Fruit fly (Drosophila melanogaster) whole organism, wandering third instar larva: ENCODE results near the gene MCTS1.

Experiments used
- Abd-B ChIP-seq: fragments of >200 bp; optimal IDR thresholded peaks from 2 replicates; lab custom pipeline; 2017; ENCODE audit warnings: missing biosample characterization, missing genetic modification characterization
- CG32264 ChIP-seq: fragments of 200-800 bp; sonication (Bioruptor generic); optimal IDR thresholded peaks from 2 replicates; lab custom pipeline; 2016; ENCODE audit warnings: missing biosample characterization, missing genetic modification characterization
- CrebA ChIP-seq: fragments of 200-800 bp; sonication (Bioruptor generic); optimal IDR thresholded peaks from 2 replicates; lab custom pipeline; 2016; ENCODE audit warnings: missing biosample characterization, mild to moderate bottlenecking, missing genetic modification characterization, borderline replicate concordance
- Dif ChIP-seq: fragments of 200-275, 200-300 bp; sonication (Bioruptor generic); optimal IDR thresholded peaks from 2 replicates; lab custom pipeline; 2018; ENCODE audit warnings: missing biosample characterization, missing genetic modification characterization; ENCODE audit not compliant: partially characterized antibody
- GATAd ChIP-seq: sonication (Bioruptor generic); optimal IDR thresholded peaks from 2 replicates; lab custom pipeline; 2016; ENCODE audit warnings: missing biosample characterization, missing genetic modification characterization
- HLH106 ChIP-seq: fragments of 200-800 bp; optimal IDR thresholded peaks from 3 replicates; lab custom pipeline; 2019; ENCODE audit warnings: missing biosample characterization, mild to moderate bottlenecking, missing genetic modification characterization, moderate library complexity
- Hnf4 ChIP-seq: fragments of 200-800 bp; sonication (Bioruptor generic); optimal IDR thresholded peaks from 2 replicates; lab custom pipeline; 2016; ENCODE audit warnings: missing biosample characterization, mild to moderate bottlenecking, missing genetic modification characterization
- Hr78 ChIP-seq: fragments of >200 bp; optimal IDR thresholded peaks from 2 replicates; lab custom pipeline; 2017; ENCODE audit warnings: missing biosample characterization, missing genetic modification characterization
- Jra ChIP-seq: sonication (Bioruptor generic); optimal IDR thresholded peaks from 2 replicates; lab custom pipeline; 2016; ENCODE audit warnings: missing biosample characterization, missing genetic modification characterization
- Mio ChIP-seq: sonication (Bioruptor generic); optimal IDR thresholded peaks from 2 replicates; lab custom pipeline; 2016; ENCODE audit warnings: missing biosample characterization, missing genetic modification characterization
- N ChIP-seq: fragments of >200 bp; optimal IDR thresholded peaks from 2 replicates; lab custom pipeline; 2018; ENCODE audit warnings: missing biosample characterization, missing external identifiers, missing genetic modification characterization
- OdsH ChIP-seq: fragments of 200-800 bp; sonication (Bioruptor generic); optimal IDR thresholded peaks from 2 replicates; lab custom pipeline; 2016; ENCODE audit warnings: missing biosample characterization, mild to moderate bottlenecking, missing genetic modification characterization
- Rel ChIP-seq, 2 experiments: fragments of 200-800 bp; sonication (Bioruptor generic) in 1 of 2; optimal IDR thresholded peaks; 2 replicates in 1 of 2; 3 replicates in 1 of 2; lab custom pipeline; 2016 to 2019; ENCODE audit warnings: mild to moderate bottlenecking in 2 of 2, missing biosample characterization in 2 of 2, missing genetic modification characterization in 2 of 2, moderate library complexity in 1 of 2
- Sp1 ChIP-seq: fragments of 200-800 bp; sonication (Bioruptor generic); optimal IDR thresholded peaks from 3 replicates; lab custom pipeline; 2019; ENCODE audit warnings: missing biosample characterization, mild to moderate bottlenecking, missing genetic modification characterization, moderate library complexity
- Vsx2 ChIP-seq: fragments of 200-300, 225-300 bp; sonication (Bioruptor generic); optimal IDR thresholded peaks from 2 replicates; lab custom pipeline; 2018; ENCODE audit warnings: missing biosample characterization, missing genetic modification characterization; ENCODE audit not compliant: partially characterized antibody
- br ChIP-seq: fragments of 200-800 bp; sonication (Bioruptor generic); optimal IDR thresholded peaks from 2 replicates; lab custom pipeline; 2016; ENCODE audit warnings: missing biosample characterization, missing genetic modification characterization
- brk ChIP-seq: fragments of 200-800 bp; sonication (Bioruptor generic); optimal IDR thresholded peaks from 2 replicates; lab custom pipeline; 2016; ENCODE audit warnings: missing biosample characterization, mild to moderate bottlenecking, missing genetic modification characterization
- dl ChIP-seq, 2 experiments: fragments of 175-275, 200-275 bp in 1 of 2; fragments of 200-275 bp in 1 of 2; sonication (Bioruptor generic); optimal IDR thresholded peaks; lab custom pipeline; 2018; ENCODE audit warnings: mild to moderate bottlenecking in 2 of 2, missing biosample characterization in 2 of 2, missing genetic modification characterization in 2 of 2, moderate library complexity in 2 of 2; ENCODE audit not compliant: partially characterized antibody in 2 of 2, insufficient read depth in 1 of 2
- dmrt93B ChIP-seq: fragments of 200-800 bp; sonication (Bioruptor generic); optimal IDR thresholded peaks from 2 replicates; lab custom pipeline; 2018; ENCODE audit warnings: missing biosample characterization, mild to moderate bottlenecking, missing genetic modification characterization
- dsf ChIP-seq: sonication (Bioruptor generic); optimal IDR thresholded peaks from 2 replicates; lab custom pipeline; 2016; ENCODE audit warnings: missing biosample characterization, missing genetic modification characterization, borderline replicate concordance
- ey ChIP-seq: fragments of 200-800 bp; sonication (Bioruptor generic); optimal IDR thresholded peaks from 2 replicates; lab custom pipeline; 2016; ENCODE audit warnings: missing biosample characterization, missing genetic modification characterization
- foxo ChIP-seq, 2 experiments: fragments of 200-800 bp; sonication (Bioruptor generic); optimal IDR thresholded peaks; 2 replicates in 1 of 2; 3 replicates in 1 of 2; lab custom pipeline; 2016 to 2017; ENCODE audit warnings: missing biosample characterization in 2 of 2, missing genetic modification characterization in 2 of 2
- fru ChIP-seq: fragments of 200-800 bp; sonication (Bioruptor generic); optimal IDR thresholded peaks from 3 replicates; lab custom pipeline; 2016; ENCODE audit warnings: missing biosample characterization, mild to moderate bottlenecking, missing genetic modification characterization
- h ChIP-seq: fragments of 200-800 bp; sonication (Bioruptor generic); optimal IDR thresholded peaks from 3 replicates; lab custom pipeline; 2016; ENCODE audit warnings: missing biosample characterization, mild to moderate bottlenecking, missing genetic modification characterization
- jim ChIP-seq: fragments of 175-275, 200-325 bp; sonication (Bioruptor generic); optimal IDR thresholded peaks from 2 replicates; lab custom pipeline; 2016; ENCODE audit warnings: missing biosample characterization, mild to moderate bottlenecking, missing genetic modification characterization
- lola ChIP-seq: fragments of >200 bp; optimal IDR thresholded peaks from 2 replicates; lab custom pipeline; 2017; ENCODE audit warnings: missing biosample characterization, missing genetic modification characterization
- pan ChIP-seq: fragments of >200 bp; optimal IDR thresholded peaks from 2 replicates; lab custom pipeline; 2017
- psq ChIP-seq: fragments of 200-800 bp; sonication (Bioruptor generic); optimal IDR thresholded peaks from 3 replicates; lab custom pipeline; 2017; ENCODE audit warnings: missing biosample characterization, mild to moderate bottlenecking, missing genetic modification characterization, moderate library complexity
- rgr ChIP-seq: fragments of 200-800 bp; sonication (Bioruptor generic); optimal IDR thresholded peaks from 3 replicates; lab custom pipeline; 2016; ENCODE audit warnings: missing biosample characterization, mild to moderate bottlenecking, missing genetic modification characterization
- sage ChIP-seq: fragments of 200-800 bp; sonication (Bioruptor generic); optimal IDR thresholded peaks from 2 replicates; lab custom pipeline; 2016; ENCODE audit warnings: missing biosample characterization, mild to moderate bottlenecking, missing genetic modification characterization
- sv ChIP-seq: fragments of 200-800 bp; sonication (Bioruptor generic); optimal IDR thresholded peaks from 3 replicates; lab custom pipeline; 2016; ENCODE audit warnings: missing biosample characterization, missing genetic modification characterization
- usp ChIP-seq: fragments of >200 bp; optimal IDR thresholded peaks from 2 replicates; lab custom pipeline; 2017; ENCODE audit warnings: missing biosample characterization, missing genetic modification characterization
- woc ChIP-seq: sonication (Bioruptor generic); optimal IDR thresholded peaks from 2 replicates; lab custom pipeline; 2016; ENCODE audit warnings: missing biosample characterization, mild to moderate bottlenecking, missing genetic modification characterization

MCTS1 gene

DNA sequence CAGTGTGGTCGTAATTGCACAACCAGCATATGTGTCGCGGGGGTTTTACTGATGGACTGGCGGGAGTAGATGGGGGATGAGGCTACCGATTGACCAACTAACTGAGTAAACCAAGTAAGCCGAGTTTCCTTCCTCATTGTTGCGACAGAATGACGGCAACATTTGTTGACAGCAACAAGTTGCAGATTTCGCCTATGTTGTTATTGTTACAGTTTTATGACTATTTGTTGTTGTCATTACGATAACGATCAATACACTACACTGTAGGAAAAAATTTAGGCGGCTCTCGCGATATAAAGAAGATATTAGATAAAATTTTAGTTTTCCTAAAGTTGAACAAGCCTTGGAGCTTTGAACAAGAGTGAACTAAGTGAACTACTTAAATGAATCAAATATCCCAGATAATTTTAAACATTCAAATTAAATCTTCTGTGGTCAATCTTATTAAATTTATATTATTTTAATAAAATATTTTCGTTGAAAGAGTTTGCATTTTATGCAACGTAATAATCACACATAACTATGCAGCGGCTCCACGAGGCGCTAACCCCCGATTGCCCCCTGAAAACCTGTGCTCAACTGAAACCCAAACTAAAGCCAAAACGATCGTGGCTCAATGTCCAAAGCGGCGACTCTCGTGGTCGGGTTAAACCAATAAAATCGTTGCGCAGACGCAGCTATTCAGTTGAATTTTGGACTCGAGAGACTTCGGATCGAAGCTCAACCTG, 29.8 kb downstream of the MCTS1 start, which contains the start of gene CG5928:
Gene CG5928, plus strand, starts transcription at position 678 of the 728 bp plus-strand sequence.
- TF ChIP-seq dl (GFP tag; optimal IDR thresholded peaks at IDR 0.05; lab: Kevin White, UChicago; ENCODE audit: insufficient read depth in 1 of 2, partially characterized antibody in 2 of 2) = no peak
- no peak for TF ChIP-seq jim
- TF ChIP-seq fru = no peak
- no peak for TF ChIP-seq GATAd (GFP tag; lab: Kevin White, UChicago)
- TF ChIP-seq N = no peak
- TF ChIP-seq Mio (GFP tag; lab: Kevin White, UChicago) = no peak
- no peak for TF ChIP-seq brk (GFP tag; lab: Kevin White, UChicago)
- no peak for TF ChIP-seq CG32264

DNA sequence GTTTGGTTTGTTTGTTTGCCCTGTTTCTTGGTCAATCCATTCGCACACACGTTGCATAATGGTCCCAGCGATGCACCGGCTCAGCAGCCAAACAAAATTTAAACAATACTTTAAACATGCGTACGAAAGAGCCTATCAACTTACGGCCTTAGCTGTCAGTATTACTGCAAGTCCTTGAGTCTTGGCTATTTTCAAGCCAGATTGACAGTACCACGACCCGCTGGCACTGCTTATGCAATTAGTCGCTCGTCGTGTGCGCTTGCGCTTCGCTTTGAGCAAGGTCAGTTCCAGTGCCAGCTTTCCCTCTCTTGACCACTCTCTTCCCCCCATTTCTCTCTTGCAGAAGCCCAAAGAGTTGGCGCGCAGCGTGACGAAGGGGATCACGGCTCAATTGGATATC, 31.0 kb downstream of the MCTS1 start:
- TF ChIP-seq brk (GFP tag; lab: Kevin White, UChicago) = no peak
- TF ChIP-seq HLH106 (tag; lab: Kevin White, UChicago) = no peak
- TF ChIP-seq Jra (GFP tag; lab: Kevin White, UChicago) = no peak
- TF ChIP-seq psq (GFP tag; lab: Kevin White, UChicago) = no peak
- TF ChIP-seq fru = no peak
- TF ChIP-seq Hnf4 (GFP tag; lab: Kevin White, UChicago) = no peak
- TF ChIP-seq Abd-B (GFP tag; lab: Kevin White, UChicago) = no peak
- TF ChIP-seq Hr78 (GFP tag; lab: Kevin White, UChicago) = no peak
- no peak for TF ChIP-seq dsf
- TF ChIP-seq dmrt93B (GFP tag; lab: Kevin White, UChicago) = no peak
- TF ChIP-seq lola (GFP tag; lab: Kevin White, UChicago) = no peak
- TF ChIP-seq pan (lab: Kevin White, UChicago) = no peak
- TF ChIP-seq h (GFP tag; lab: Kevin White, UChicago) = no peak
- no peak for TF ChIP-seq rgr (GFP tag; lab: Kevin White, UChicago)
- TF ChIP-seq sv (GFP tag; lab: Kevin White, UChicago) = no peak
- no peak for TF ChIP-seq N
- TF ChIP-seq OdsH (GFP tag; lab: Kevin White, UChicago) = no peak
- no peak for TF ChIP-seq sage (GFP tag; lab: Kevin White, UChicago)
- TF ChIP-seq ey (GFP tag; lab: Kevin White, UChicago) = no peak
- no peak for TF ChIP-seq Mio (GFP tag; lab: Kevin White, UChicago)

DNA sequence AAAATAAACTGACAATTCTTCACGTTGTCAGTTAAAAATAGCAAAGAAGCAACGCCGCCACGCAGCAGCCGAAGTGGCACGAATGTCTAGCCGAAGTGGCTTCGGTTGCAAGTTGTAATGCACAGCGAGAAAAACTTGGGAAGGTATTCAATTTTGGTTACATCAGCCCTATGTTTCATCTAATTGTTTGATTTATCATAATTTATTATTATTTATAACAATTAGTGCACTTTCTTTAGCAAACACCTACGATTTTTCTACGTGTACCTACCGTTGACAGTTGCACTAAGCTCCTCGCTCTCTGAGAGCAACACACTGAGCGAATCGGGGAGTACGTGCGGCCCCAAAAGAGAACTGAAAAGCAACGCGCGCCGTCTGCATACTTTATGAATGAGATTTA, 37.2 kb downstream of the MCTS1 start, which contains the start of gene Tsp5D:
Gene Tsp5D, minus strand, starts transcription at position 13 of the 400 bp plus-strand sequence.
- TF ChIP-seq HLH106 (tag; lab: Kevin White, UChicago) = peak; percentile 46
- TF ChIP-seq Rel (GFP tag; optimal IDR thresholded peaks at IDR 0.05; lab: Kevin White, UChicago) = no peak
- TF ChIP-seq Rel (tag; optimal IDR thresholded peaks at IDR 0.05; lab: Kevin White, UChicago) = no peak
- TF ChIP-seq foxo (GFP tag; optimal IDR thresholded peaks at IDR 0.05; lab: Kevin White, UChicago) = peak in 1 of 2 experiments; percentile 19
- TF ChIP-seq h (GFP tag; lab: Kevin White, UChicago) = peak; percentile 38
- peak; percentile 26 for TF ChIP-seq fru
- TF ChIP-seq sv (GFP tag; lab: Kevin White, UChicago) = peak; percentile 56
- no peak for TF ChIP-seq woc (GFP tag; lab: Kevin White, UChicago)
- TF ChIP-seq jim = no peak
- no peak for TF ChIP-seq CG32264
- peak; percentile 11 for TF ChIP-seq psq (GFP tag; lab: Kevin White, UChicago)
- no peak for TF ChIP-seq Sp1 (GFP tag; lab: Kevin White, UChicago)
- no peak for TF ChIP-seq GATAd (GFP tag; lab: Kevin White, UChicago)

DNA sequence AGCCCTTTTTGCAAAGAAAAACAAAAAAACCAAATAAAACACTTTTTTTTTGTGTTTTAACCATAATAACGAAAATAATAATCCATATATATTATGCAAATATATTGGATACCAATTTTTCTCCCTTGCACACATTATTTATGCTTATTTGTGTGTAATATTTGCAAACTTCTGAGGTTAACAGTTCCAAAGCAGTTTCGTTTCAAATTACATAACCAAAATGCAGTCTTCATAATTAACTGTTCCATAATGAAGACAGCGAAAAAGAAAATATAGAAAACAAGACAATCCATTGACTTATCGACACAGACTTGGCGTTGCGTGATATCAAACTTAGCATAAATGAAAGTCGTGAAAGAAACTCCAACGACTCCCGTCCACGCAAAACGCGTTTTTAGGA, 37.9 kb downstream of the MCTS1 start:
- TF ChIP-seq usp (GFP tag; lab: Kevin White, UChicago) = no peak
- no peak for TF ChIP-seq psq (GFP tag; lab: Kevin White, UChicago)
- TF ChIP-seq dl (GFP tag; optimal IDR thresholded peaks at IDR 0.05; lab: Kevin White, UChicago; ENCODE audit: insufficient read depth in 1 of 2, partially characterized antibody in 2 of 2) = no peak
- TF ChIP-seq Dif = no peak
- TF ChIP-seq lola (GFP tag; lab: Kevin White, UChicago) = no peak
- TF ChIP-seq Vsx2 (GFP tag; lab: Kevin White, UChicago) = no peak
- no peak for TF ChIP-seq CrebA
- no peak for TF ChIP-seq Rel (GFP tag; optimal IDR thresholded peaks at IDR 0.05; lab: Kevin White, UChicago)
- no peak for TF ChIP-seq Rel (tag; optimal IDR thresholded peaks at IDR 0.05; lab: Kevin White, UChicago)
- no peak for TF ChIP-seq Hr78 (GFP tag; lab: Kevin White, UChicago)
- TF ChIP-seq fru = no peak
- no peak for TF ChIP-seq br
- no peak for TF ChIP-seq Sp1 (GFP tag; lab: Kevin White, UChicago)
